Worm (Caenorhabditis elegans) whole organism, young adult: ENCODE data around the gene ogt-1.

ENCODE experiments used
- B0019.2 ChIP-seq: fragments of 200-800 bp; sonication (Bioruptor generic); conservative IDR thresholded peaks from 2 replicates; pipeline ENCODE4 v1.3.6; 2022; ENCODE audit warnings: missing genetic modification reagents, missing genetic modification characterization, missing compliant biosample characterization
- C17E4.6 ChIP-seq: fragments of 200-800 bp; sonication (Bioruptor generic); IDR thresholded peaks from 2 replicates; pipeline ENCODE4 v1.3.6; 2022; ENCODE audit warnings: missing genetic modification reagents, missing genetic modification characterization, missing compliant biosample characterization
- F23B12.7 ChIP-seq: sonication (generic microtip); optimal IDR thresholded peaks from 2 replicates; lab custom pipeline; 2017; ENCODE audit warnings: missing genetic modification characterization, mild to moderate bottlenecking, missing compliant biosample characterization, antibody characterized with exemption, moderate library complexity; ENCODE audit not compliant: insufficient read depth
- F33H1.4 ChIP-seq: fragments of 200-800 bp; sonication (Bioruptor generic); IDR thresholded peaks from 2 replicates; pipeline ENCODE4 v1.3.6; 2022; ENCODE audit warnings: missing genetic modification reagents, missing genetic modification characterization, missing compliant biosample characterization
- F52B5.7 ChIP-seq: sonication (generic microtip); optimal IDR thresholded peaks from 2 replicates; lab custom pipeline; 2016; ENCODE audit warnings: mild to moderate bottlenecking, missing genetic modification characterization, missing compliant biosample characterization
- F57C9.4 ChIP-seq: sonication (generic microtip); optimal IDR thresholded peaks from 2 replicates; lab custom pipeline; 2017; ENCODE audit warnings: mild to moderate bottlenecking, missing genetic modification characterization, missing compliant biosample characterization
- Y53F4B.3 ChIP-seq: fragments of 200-800 bp; sonication (Bioruptor generic); IDR thresholded peaks from 2 replicates; pipeline ENCODE4 v1.3.6; 2022; ENCODE audit warnings: missing genetic modification reagents, missing genetic modification characterization, missing compliant biosample characterization
- Y95B8A.8 ChIP-seq: fragments of 200-800 bp; sonication (Bioruptor generic); IDR thresholded peaks from 2 replicates; pipeline ENCODE4 v1.3.6; 2022; ENCODE audit warnings: missing genetic modification reagents, missing genetic modification characterization, missing compliant biosample characterization
- ZK185.1 ChIP-seq: sonication (generic microtip); optimal IDR thresholded peaks from 2 replicates; lab custom pipeline; 2016; ENCODE audit warnings: mild to moderate bottlenecking, missing genetic modification characterization, missing compliant biosample characterization; ENCODE audit not compliant: poor library complexity, severe bottlenecking
- aptf-3 ChIP-seq: fragments of 200-800 bp; sonication (Bioruptor generic); IDR thresholded peaks from 2 replicates; pipeline ENCODE4 v1.3.6; 2022; ENCODE audit warnings: missing genetic modification characterization, missing compliant biosample characterization
- attf-5 ChIP-seq: fragments of 200-800 bp; sonication (Bioruptor generic); optimal IDR thresholded peaks from 2 replicates; lab custom pipeline; 2018; ENCODE audit warnings: mild to moderate bottlenecking, missing genetic modification characterization, missing compliant biosample characterization
- ccch-3 ChIP-seq: fragments of 200-800 bp; sonication (Bioruptor generic); optimal IDR thresholded peaks from 2 replicates; lab custom pipeline; 2018; ENCODE audit warnings: mild to moderate bottlenecking, missing genetic modification characterization, missing compliant biosample characterization
- cebp-1 ChIP-seq, 2 experiments: fragments of 200-800 bp in 1 of 2; sonication (Bioruptor generic) in 1 of 2; sonication (generic microtip) in 1 of 2; IDR thresholded peaks in 1 of 2; optimal IDR thresholded peaks in 1 of 2; 2 replicates each; pipeline versions ENCODE4 v1.3.6 to Lab custom; 2017 to 2022; ENCODE audit warnings: missing compliant biosample characterization in 2 of 2, missing genetic modification characterization in 2 of 2, mild to moderate bottlenecking in 1 of 2, missing genetic modification reagents in 1 of 2, moderate library complexity in 1 of 2
- cebp-2 ChIP-seq: fragments of 200-800 bp; sonication (Bioruptor generic); IDR thresholded peaks from 2 replicates; pipeline ENCODE4 v1.3.6; 2022; ENCODE audit warnings: missing genetic modification characterization, missing compliant biosample characterization
- ceh-100 ChIP-seq: fragments of 200-800 bp; sonication (Bioruptor generic); IDR thresholded peaks from 2 replicates; pipeline ENCODE4 v1.3.6; 2022; ENCODE audit warnings: missing genetic modification reagents, missing genetic modification characterization, missing compliant biosample characterization
- ceh-27 ChIP-seq: fragments of 200-800 bp; sonication (Bioruptor generic); optimal IDR thresholded peaks from 2 replicates; lab custom pipeline; 2018; ENCODE audit warnings: mild to moderate bottlenecking, missing genetic modification characterization, moderate library complexity, missing compliant biosample characterization
- ceh-40 ChIP-seq: fragments of 200-800 bp; sonication (Bioruptor generic); IDR thresholded peaks from 2 replicates; pipeline ENCODE4 v1.3.6; 2022; ENCODE audit warnings: missing genetic modification characterization, missing compliant biosample characterization
- ceh-91 ChIP-seq: fragments of 200-800 bp; sonication (Bioruptor generic); IDR thresholded peaks from 2 replicates; pipeline ENCODE4 v1.3.6; 2022; ENCODE audit warnings: missing genetic modification reagents, missing genetic modification characterization, missing compliant biosample characterization
- chd-7 ChIP-seq: sonication (generic microtip); optimal IDR thresholded peaks from 2 replicates; lab custom pipeline; 2016; ENCODE audit warnings: mild to moderate bottlenecking, missing genetic modification characterization, moderate library complexity, missing compliant biosample characterization
- dox-1 ChIP-seq: fragments of 200-800 bp; sonication (Bioruptor generic); IDR thresholded peaks from 2 replicates; pipeline ENCODE4 v1.3.6; 2022; ENCODE audit warnings: missing genetic modification reagents, missing genetic modification characterization, missing compliant biosample characterization
- dpff-1 ChIP-seq: sonication (generic microtip); optimal IDR thresholded peaks from 2 replicates; lab custom pipeline; 2017; ENCODE audit warnings: mild to moderate bottlenecking, missing genetic modification characterization, missing compliant biosample characterization
- egl-18 ChIP-seq: fragments of 200-800 bp; sonication (Bioruptor generic); IDR thresholded peaks from 2 replicates; pipeline ENCODE4 v1.3.6; 2022; ENCODE audit warnings: missing genetic modification reagents, missing genetic modification characterization, missing compliant biosample characterization
- egrh-3 ChIP-seq: fragments of 200-800 bp; sonication (Bioruptor generic); IDR thresholded peaks from 2 replicates; pipeline ENCODE4 v1.3.6; 2022; ENCODE audit warnings: missing genetic modification reagents, missing genetic modification characterization, missing compliant biosample characterization
- ets-4 ChIP-seq: fragments of 200-800 bp; sonication (Bioruptor generic); optimal IDR thresholded peaks from 2 replicates; lab custom pipeline; 2018; ENCODE audit warnings: mild to moderate bottlenecking, missing genetic modification characterization, missing compliant biosample characterization
- hlh-26 ChIP-seq: fragments of 200-800 bp; sonication (Bioruptor generic); conservative IDR thresholded peaks from 2 replicates; pipeline ENCODE4 v1.3.6; 2022; ENCODE audit warnings: missing genetic modification reagents, missing genetic modification characterization, missing compliant biosample characterization
- hmg-1.2 ChIP-seq: fragments of 200-800 bp; sonication (Bioruptor generic); IDR thresholded peaks from 2 replicates; pipeline ENCODE4 v1.3.6; 2022; ENCODE audit warnings: missing genetic modification reagents, missing genetic modification characterization, missing compliant biosample characterization
- hsf-1 ChIP-seq: fragments of 200-800 bp; sonication (Bioruptor generic); IDR thresholded peaks from 2 replicates; pipeline ENCODE4 v1.3.6; 2022; ENCODE audit warnings: missing genetic modification reagents, missing genetic modification characterization, missing compliant biosample characterization
- lin-35 ChIP-seq, 3 experiments: fragments of 150-350 bp in 2 of 3; sonication (generic microtip) in 1 of 3; optimal IDR thresholded peaks; 2 replicates each; lab custom pipeline; 2014 to 2018; ENCODE audit warnings: missing biosample characterization in 3 of 3, missing genetic modification characterization in 3 of 3, missing genetic modification reagents in 3 of 3
- lin-40 ChIP-seq: sonication (generic microtip); optimal IDR thresholded peaks from 2 replicates; lab custom pipeline; 2016; ENCODE audit warnings: missing genetic modification characterization, mild to moderate bottlenecking, missing compliant biosample characterization, missing genotype, missing genetic modification reagents
- lin-54 ChIP-seq: fragments of 200-800 bp; sonication (Bioruptor generic); optimal IDR thresholded peaks from 2 replicates; lab custom pipeline; 2018; ENCODE audit warnings: mild to moderate bottlenecking, missing genetic modification characterization, missing compliant biosample characterization
- madf-10 ChIP-seq: sonication (generic microtip); optimal IDR thresholded peaks from 2 replicates; lab custom pipeline; 2016; ENCODE audit warnings: mild to moderate bottlenecking, missing genetic modification characterization, missing compliant biosample characterization
- madf-3 ChIP-seq: fragments of 200-800 bp; sonication (Bioruptor generic); IDR thresholded peaks from 2 replicates; pipeline ENCODE4 v1.3.6; 2022; ENCODE audit warnings: missing genetic modification reagents, missing genetic modification characterization, missing compliant biosample characterization
- madf-8 ChIP-seq: fragments of 200-800 bp; sonication (Bioruptor generic); conservative IDR thresholded peaks from 2 replicates; pipeline ENCODE4 v1.3.6; 2022; ENCODE audit warnings: missing genetic modification reagents, missing genetic modification characterization, missing compliant biosample characterization
- mcd-1 ChIP-seq: fragments of 200-800 bp; sonication (Bioruptor generic); IDR thresholded peaks from 2 replicates; pipeline ENCODE4 v1.3.6; 2022; ENCODE audit warnings: missing genetic modification reagents, missing genetic modification characterization, missing compliant biosample characterization
- nhr-80 ChIP-seq: sonication (generic microtip); optimal IDR thresholded peaks from 2 replicates; lab custom pipeline; 2016; ENCODE audit warnings: missing genetic modification characterization, missing compliant biosample characterization
- pbrm-1 ChIP-seq: fragments of 200-800 bp; sonication (Bioruptor generic); IDR thresholded peaks from 2 replicates; pipeline ENCODE4 v1.3.6; 2022; ENCODE audit warnings: missing genetic modification reagents, missing genetic modification characterization, missing compliant biosample characterization
- rec-8 ChIP-seq, 2 experiments: sonication (generic microtip); optimal IDR thresholded peaks; 2 replicates each; lab custom pipeline; 2016; ENCODE audit warnings: mild to moderate bottlenecking in 2 of 2, missing genetic modification characterization in 2 of 2, missing genetic modification reagents in 2 of 2, missing genotype in 2 of 2, missing biosample characterization in 1 of 2, missing compliant biosample characterization in 1 of 2, moderate library complexity in 1 of 2
- repo-1 ChIP-seq: sonication (generic microtip); optimal IDR thresholded peaks from 2 replicates; lab custom pipeline; 2017; ENCODE audit warnings: mild to moderate bottlenecking, missing genetic modification characterization, missing compliant biosample characterization
- snpc-3.4 ChIP-seq: sonication (generic microtip); optimal IDR thresholded peaks from 2 replicates; lab custom pipeline; 2017; ENCODE audit warnings: missing genetic modification characterization, mild to moderate bottlenecking, missing compliant biosample characterization, antibody characterized with exemption, moderate library complexity, missing genotype, missing genetic modification reagents
- snpc-4 ChIP-seq, 5 experiments: fragments of 150-350 bp in 1 of 5; sonication (generic microtip) in 4 of 5; optimal IDR thresholded peaks; 2 replicates each; lab custom pipeline; 2014 to 2018; ENCODE audit warnings: missing genetic modification characterization in 5 of 5, missing biosample characterization in 3 of 5, antibody characterized with exemption in 2 of 5, mild to moderate bottlenecking in 2 of 5, missing compliant biosample characterization in 2 of 5, missing genotype in 2 of 5, moderate library complexity in 2 of 5, missing genetic modification reagents in 1 of 5
- tlf-1 ChIP-seq: fragments of 200-800 bp; sonication (Bioruptor generic); optimal IDR thresholded peaks from 2 replicates; lab custom pipeline; 2018; ENCODE audit warnings: mild to moderate bottlenecking, missing genetic modification characterization, missing compliant biosample characterization
- zfh-2 ChIP-seq: fragments of 200-800 bp; sonication (Bioruptor generic); conservative IDR thresholded peaks from 2 replicates; pipeline ENCODE4 v1.3.6; 2022; ENCODE audit warnings: missing genetic modification reagents, missing genetic modification characterization, missing compliant biosample characterization
- ztf-18 ChIP-seq: sonication (generic microtip); optimal IDR thresholded peaks from 2 replicates; lab custom pipeline; 2016; ENCODE audit warnings: missing genotype, mild to moderate bottlenecking, missing genetic modification characterization, missing compliant biosample characterization
- ztf-3 ChIP-seq: fragments of 200-800 bp; sonication (Bioruptor generic); optimal IDR thresholded peaks from 2 replicates; lab custom pipeline; 2018; ENCODE audit warnings: mild to moderate bottlenecking, missing genetic modification characterization, missing compliant biosample characterization

Gene ogt-1

ce11 chrIII:7189581-7190128 lies 36.1 kb upstream of the ogt-1 start, which contains the start of gene rps-21 (continued):
- TF ChIP-seq Y95B8A.8 (peak; percentile 67; the same call in 1 of the 2 replicates), snpc-3.4 (tag; lab: Kevin White, UChicago) (peak; percentile 47), mcd-1 (GFP tag; lab: Robert Waterston, UW) (peak; percentile 77), ztf-18 (tag; lab: Kevin White, UChicago) (peak; percentile 53), lin-35 (GFP tag; optimal IDR thresholded peaks at IDR 0.05; lab: Kevin White, UChicago) (peak in 1 of 3 experiments; percentile 74), attf-5 (peak; percentile 62), madf-8 (no peak), dpff-1 (tag; lab: Kevin White, UChicago) (no peak), hlh-26 (GFP tag; lab: Robert Waterston, UW) (no peak), tlf-1 (GFP tag; lab: Kevin White, UChicago) (no peak), ets-4 (GFP tag; lab: Kevin White, UChicago) (no peak), ceh-27 (GFP tag; lab: Kevin White, UChicago) (peak; percentile 43), F52B5.7 (tag; lab: Kevin White, UChicago) (no peak), lin-40 (tag; lab: Kevin White, UChicago) (peak; percentile 49), C17E4.6 (GFP tag; lab: Robert Waterston, UW) (no peak), snpc-4 (GFP tag; optimal IDR thresholded peaks at IDR 0.05; lab: Kevin White, UChicago) (peak; percentile 18), snpc-4 (tag; optimal IDR thresholded peaks at IDR 0.05; lab: Kevin White, UChicago) (peak; percentile 23 to 56 (median 42)), lin-54 (peak; percentile 67), madf-10 (tag; lab: Kevin White, UChicago) (peak; percentile 22), Y53F4B.3 (GFP tag; lab: Robert Waterston, UW) (no peak), chd-7 (tag; lab: Kevin White, UChicago) (no peak), pbrm-1 (peak; percentile 77), ccch-3 (GFP tag; lab: Kevin White, UChicago) (no peak), repo-1 (tag; lab: Kevin White, UChicago) (no peak), nhr-80 (tag; lab: Kevin White, UChicago) (peak; percentile 42), F23B12.7 (peak; percentile 88), F57C9.4 (tag; lab: Kevin White, UChicago) (no peak), hsf-1 (GFP tag; lab: Robert Waterston, UW) (no peak), cebp-1 (GFP tag; IDR thresholded peaks at IDR 0.05; lab: Robert Waterston, UW) (0 out of 2 replicates have a peak, but pooled peaks have one; percentile 10), cebp-1 (tag; optimal IDR thresholded peaks at IDR 0.05; lab: Kevin White, UChicago) (peak; percentile 42), ceh-100 (GFP tag; lab: Robert Waterston, UW) (peak; percentile 46; the same call in 1 of the 2 replicates), F33H1.4 (GFP tag; lab: Robert Waterston, UW) (peak; percentile 94), zfh-2 (GFP tag; lab: Robert Waterston, UW) (no peak), hmg-1.2 (peak; percentile 89)

DNA sequence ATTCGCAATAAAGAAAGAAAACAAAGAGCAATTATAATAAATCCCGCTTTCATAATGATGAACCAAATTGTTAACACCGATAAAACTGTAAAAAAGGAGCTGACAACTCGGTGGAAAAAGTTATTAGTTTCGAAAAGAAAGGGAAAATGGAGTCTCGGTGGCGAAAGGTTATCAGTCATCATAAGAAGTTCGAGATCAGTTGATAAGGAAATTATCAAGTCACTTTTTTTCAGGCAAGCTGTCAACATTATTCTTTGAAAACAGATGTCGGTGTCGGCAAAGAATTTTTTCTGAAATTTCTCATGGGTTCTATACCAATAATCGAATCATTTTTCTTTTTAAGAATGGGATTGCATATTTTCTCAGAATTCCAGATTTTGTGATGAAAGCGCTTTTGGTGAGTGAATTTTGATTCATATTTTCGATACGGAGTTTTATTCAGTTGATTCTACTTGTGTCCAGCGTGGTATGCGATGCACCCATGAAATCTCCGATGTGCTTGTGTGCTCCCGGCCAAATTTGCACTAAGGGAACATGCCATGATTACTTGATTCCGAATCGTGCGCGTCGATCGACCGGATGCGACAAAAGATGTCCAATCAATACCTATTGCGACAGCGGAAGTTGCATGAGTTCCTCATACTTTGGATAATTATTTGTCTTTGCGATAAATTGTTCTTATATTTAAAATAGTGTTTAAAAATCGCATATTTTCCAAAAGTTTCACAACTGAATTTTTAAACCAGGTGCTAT lies 34.9 kb upstream of the ogt-1 start, which contains the start of the genes F37C12.21 and F37C12.10:
Gene F37C12.21, plus strand, starts transcription at position 58 of the 753 bp plus-strand sequence.
Gene F37C12.10, minus strand, starts transcription at position 85 of the 753 bp plus-strand sequence.
- TF ChIP-seq ceh-91 (GFP tag; lab: Robert Waterston, UW) (no peak), rec-8 (tag; optimal IDR thresholded peaks at IDR 0.05; lab: Kevin White, UChicago) (no peak), ceh-40 (GFP tag; lab: Robert Waterston, UW) (no peak), lin-35 (GFP tag; optimal IDR thresholded peaks at IDR 0.05; lab: Kevin White, UChicago) (no peak), dox-1 (GFP tag; lab: Robert Waterston, UW) (peak; percentile 51), B0019.2 (no peak), cebp-2 (GFP tag; lab: Robert Waterston, UW) (0 out of 2 replicates have a peak, but pooled peaks have one; percentile 63), ztf-3 (GFP tag; lab: Kevin White, UChicago) (no peak), nhr-80 (tag; lab: Kevin White, UChicago) (peak; percentile 72), ZK185.1 (tag; lab: Kevin White, UChicago) (peak; percentile 25), mcd-1 (GFP tag; lab: Robert Waterston, UW) (0 out of 2 replicates have a peak, but pooled peaks have one; percentile 6), egl-18 (GFP tag; lab: Robert Waterston, UW) (no peak), madf-3 (GFP tag; lab: Robert Waterston, UW) (0 out of 2 replicates have a peak, but pooled peaks have one; percentile 19), egrh-3 (GFP tag; lab: Robert Waterston, UW) (no peak), F52B5.7 (tag; lab: Kevin White, UChicago) (no peak), aptf-3 (0 out of 2 replicates have a peak, but pooled peaks have one; percentile 17)
